Fruit fly (Drosophila melanogaster) whole organism, embryonic: ENCODE data around the gene eIF3i.

Experiments
- Adf1 ChIP-seq: fragments of 200-800 bp; sonication (Bioruptor generic); IDR thresholded peaks from 2 replicates; pipeline ENCODE4 v1.3.6; 2022; ENCODE audit warnings: missing biosample characterization, missing genetic modification characterization
- Antp ChIP-seq: fragments of 200-800 bp; sonication (Bioruptor generic); optimal IDR thresholded peaks from 3 replicates; lab custom pipeline; 2016; ENCODE audit warnings: missing biosample characterization, missing genetic modification characterization
- Awh ChIP-seq: fragments of 200-800 bp; sonication (Bioruptor generic); IDR thresholded peaks from 2 replicates; pipeline ENCODE4, ENCODE4 v1.3.6; 2022; ENCODE audit warnings: missing biosample characterization, missing genetic modification characterization
- Blimp-1 ChIP-seq: fragments of 200-800 bp; sonication (Bioruptor generic); optimal IDR thresholded peaks from 3 replicates; lab custom pipeline; 2018; ENCODE audit warnings: missing biosample characterization, missing genetic modification characterization, mild to moderate bottlenecking, moderate library complexity, missing genetic modification reagents
- CG10267 ChIP-seq: fragments of 200-800 bp; sonication (Bioruptor generic); optimal IDR thresholded peaks from 2 replicates; lab custom pipeline; 2018; ENCODE audit warnings: missing biosample characterization, mild to moderate bottlenecking, missing genetic modification characterization, moderate library complexity
- CG11093 ChIP-seq: fragments of 200-800 bp; sonication (Bioruptor generic); IDR thresholded peaks from 3 replicates; pipeline ENCODE4 v1.3.6; 2022; ENCODE audit warnings: missing biosample characterization, missing genetic modification characterization
- CG11504 ChIP-seq: fragments of 200-800 bp; sonication (Bioruptor generic); optimal IDR thresholded peaks from 3 replicates; lab custom pipeline; 2019; ENCODE audit warnings: missing biosample characterization, mild to moderate bottlenecking, missing genetic modification characterization, moderate library complexity
- CG14710 ChIP-seq: fragments of 200-800 bp; sonication (Bioruptor generic); optimal IDR thresholded peaks from 3 replicates; lab custom pipeline; 2019; ENCODE audit warnings: missing biosample characterization, mild to moderate bottlenecking, missing genetic modification characterization, moderate library complexity
- CG15479 ChIP-seq: fragments of 200-800 bp; sonication (Bioruptor generic); optimal IDR thresholded peaks from 3 replicates; lab custom pipeline; 2019; ENCODE audit warnings: missing biosample characterization, mild to moderate bottlenecking, missing genetic modification characterization, moderate library complexity
- CG15696 ChIP-seq: fragments of 200-800 bp; sonication (Bioruptor generic); optimal IDR thresholded peaks from 2 replicates; lab custom pipeline; 2019; ENCODE audit warnings: missing biosample characterization, mild to moderate bottlenecking, missing genetic modification characterization, moderate library complexity
- CG1603 ChIP-seq: fragments of 200-800 bp; sonication (Bioruptor generic); optimal IDR thresholded peaks from 2 replicates; lab custom pipeline; 2019; ENCODE audit warnings: missing biosample characterization, mild to moderate bottlenecking, missing genetic modification characterization, moderate library complexity
- CG1647 ChIP-seq: fragments of 200-800 bp; sonication (Bioruptor generic); optimal IDR thresholded peaks from 3 replicates; lab custom pipeline; 2016; ENCODE audit warnings: missing biosample characterization, missing genetic modification characterization
- CG18619 ChIP-seq: fragments of 200-800 bp; sonication (Bioruptor generic); optimal IDR thresholded peaks from 3 replicates; lab custom pipeline; 2017; ENCODE audit warnings: missing biosample characterization, mild to moderate bottlenecking, missing genetic modification characterization
- CG2712 ChIP-seq: fragments of 200-800 bp; optimal IDR thresholded peaks from 3 replicates; lab custom pipeline; 2019; ENCODE audit warnings: missing biosample characterization, mild to moderate bottlenecking, missing genetic modification characterization, moderate library complexity
- CG4360 ChIP-seq: fragments of 200-800 bp; sonication (Bioruptor generic); IDR thresholded peaks from 2 replicates; pipeline ENCODE4 v1.3.6; 2022; ENCODE audit warnings: missing biosample characterization, missing genetic modification characterization
- CG43689 ChIP-seq: fragments of 200-800 bp; sonication (Bioruptor generic); IDR thresholded peaks from 2 replicates; pipeline ENCODE4 v1.3.6; 2022; ENCODE audit warnings: missing biosample characterization, missing genetic modification characterization
- CG4404 ChIP-seq: fragments of 200-800 bp; sonication (Bioruptor generic); IDR thresholded peaks from 2 replicates; pipeline ENCODE4 v1.3.6; 2022; ENCODE audit warnings: missing biosample characterization, missing genetic modification characterization
- CG7357 ChIP-seq: fragments of 200-800 bp; sonication (Bioruptor generic); IDR thresholded peaks from 3 replicates; pipeline ENCODE4 v1.3.6; 2022; ENCODE audit warnings: missing biosample characterization, missing genetic modification characterization
- CG7928 ChIP-seq: fragments of 200-800 bp; sonication (Bioruptor generic); optimal IDR thresholded peaks from 2 replicates; lab custom pipeline; 2017; ENCODE audit warnings: missing biosample characterization, mild to moderate bottlenecking, missing genetic modification characterization
- CG8281 ChIP-seq: fragments of 200-800 bp; sonication (Bioruptor generic); optimal IDR thresholded peaks from 2 replicates; lab custom pipeline; 2018; ENCODE audit warnings: missing biosample characterization, mild to moderate bottlenecking, missing genetic modification characterization, moderate library complexity
- CG9215 ChIP-seq: fragments of 200-800 bp; sonication (Bioruptor generic); IDR thresholded peaks from 2 replicates; pipeline ENCODE4 v1.3.6; 2022; ENCODE audit warnings: missing biosample characterization, missing genetic modification characterization
- CG9437 ChIP-seq: fragments of 200-800 bp; sonication (Bioruptor generic); optimal IDR thresholded peaks from 2 replicates; lab custom pipeline; 2018; ENCODE audit warnings: missing biosample characterization, mild to moderate bottlenecking, missing genetic modification characterization
- CG9609 ChIP-seq: fragments of 200-800 bp; sonication (Bioruptor generic); optimal IDR thresholded peaks from 3 replicates; lab custom pipeline; 2016; ENCODE audit warnings: missing biosample characterization, missing genetic modification characterization
- CkIIα-i1 ChIP-seq: fragments of 200-800 bp; sonication (Bioruptor generic); IDR thresholded peaks from 2 replicates; pipeline ENCODE4 v1.3.6; 2022; ENCODE audit warnings: missing biosample characterization, missing genetic modification characterization
- Doc2 ChIP-seq: fragments of 200-800 bp; sonication (Bioruptor generic); IDR thresholded peaks from 2 replicates; pipeline ENCODE4 v1.3.6; 2022; ENCODE audit warnings: missing biosample characterization, missing genetic modification characterization
- H15 ChIP-seq: fragments of 200-800 bp; sonication (Bioruptor generic); IDR thresholded peaks from 3 replicates; pipeline ENCODE4 v1.3.6; 2022; ENCODE audit warnings: missing biosample characterization, missing genetic modification characterization
- HLHmδ ChIP-seq: fragments of 200-800 bp; sonication (Bioruptor generic); optimal IDR thresholded peaks from 2 replicates; lab custom pipeline; 2018; ENCODE audit warnings: missing biosample characterization, mild to moderate bottlenecking, missing genetic modification characterization, moderate library complexity
- Hr78 ChIP-seq, 2 experiments: fragments of 200-800 bp in 1 of 2; fragments of >200 bp in 1 of 2; sonication (Bioruptor generic) in 1 of 2; optimal IDR thresholded peaks; 2 replicates each; lab custom pipeline; 2017 to 2019; ENCODE audit warnings: missing biosample characterization in 2 of 2, missing genetic modification characterization in 2 of 2, mild to moderate bottlenecking in 1 of 2, moderate library complexity in 1 of 2
- Lhr ChIP-seq: fragments of 200-800 bp; sonication (Bioruptor generic); optimal IDR thresholded peaks from 3 replicates; lab custom pipeline; 2017; ENCODE audit warnings: mild to moderate bottlenecking, missing biosample characterization, missing genetic modification reagents, missing genetic modification characterization
- NK7.1 ChIP-seq: fragments of 200-800 bp; sonication (Bioruptor generic); optimal IDR thresholded peaks from 3 replicates; lab custom pipeline; 2016; ENCODE audit warnings: missing biosample characterization, missing genetic modification characterization
- Sin3A ChIP-seq: fragments of >200 bp; optimal IDR thresholded peaks from 2 replicates; lab custom pipeline; 2018
- Usf ChIP-seq: fragments of 200-800 bp; sonication (Bioruptor generic); optimal IDR thresholded peaks from 2 replicates; lab custom pipeline; 2017; ENCODE audit warnings: missing genotype, missing biosample characterization, missing genetic modification characterization
- ac ChIP-seq: fragments of 200-800 bp; sonication (Bioruptor generic); optimal IDR thresholded peaks from 3 replicates; lab custom pipeline; 2017; ENCODE audit warnings: missing biosample characterization, mild to moderate bottlenecking, missing genetic modification characterization
- aop ChIP-seq: fragments of 200-800 bp; sonication (Bioruptor generic); IDR thresholded peaks from 2 replicates; pipeline ENCODE4 v1.3.6; 2022; ENCODE audit warnings: missing biosample characterization, missing genetic modification characterization
- ara ChIP-seq: fragments of 200-800 bp; sonication (Bioruptor generic); IDR thresholded peaks from 2 replicates; pipeline ENCODE4 v1.3.6; 2022; ENCODE audit warnings: missing biosample characterization, missing genetic modification characterization
- az2 ChIP-seq: fragments of 200-800 bp; sonication (Bioruptor generic); optimal IDR thresholded peaks from 3 replicates; lab custom pipeline; 2016; ENCODE audit warnings: missing biosample characterization, missing genetic modification characterization
- ci ChIP-seq: fragments of 200-800 bp; sonication (Bioruptor generic); IDR thresholded peaks from 3 replicates; pipeline ENCODE4 v1.3.6; 2022; ENCODE audit warnings: missing biosample characterization, missing genetic modification characterization
- dmrt11E ChIP-seq: fragments of 200-800 bp; sonication (Bioruptor generic); optimal IDR thresholded peaks from 3 replicates; lab custom pipeline; 2018; ENCODE audit warnings: missing biosample characterization, mild to moderate bottlenecking, missing genetic modification characterization, moderate library complexity
- inv ChIP-seq: fragments of 200-800 bp; sonication (Bioruptor generic); IDR thresholded peaks from 2 replicates; pipeline ENCODE4 v1.3.6; 2022; ENCODE audit warnings: missing biosample characterization, missing genetic modification characterization; ENCODE audit not compliant: partially characterized antibody
- kay ChIP-seq: fragments of 200-800 bp; sonication (Bioruptor generic); optimal IDR thresholded peaks from 2 replicates; lab custom pipeline; 2016; ENCODE audit warnings: missing biosample characterization, missing genetic modification characterization
- org-1 ChIP-seq: fragments of 200-800 bp; sonication (Bioruptor generic); optimal IDR thresholded peaks from 2 replicates; lab custom pipeline; 2017; ENCODE audit warnings: missing biosample characterization, missing genetic modification characterization
- rib ChIP-seq: fragments of 200-800 bp; sonication (Bioruptor generic); IDR thresholded peaks from 2 replicates; pipeline ENCODE4 v1.3.6; 2022; ENCODE audit warnings: missing biosample characterization, missing genetic modification characterization
- schlank ChIP-seq: fragments of 200-800 bp; sonication (Bioruptor generic); optimal IDR thresholded peaks from 2 replicates; lab custom pipeline; 2018; ENCODE audit warnings: missing biosample characterization, mild to moderate bottlenecking, missing genetic modification characterization
- sens ChIP-seq: fragments of 200-800 bp; sonication (Bioruptor generic); peaks from one replicate; lab custom pipeline; 2016; ENCODE audit warnings: missing biosample characterization, missing genetic modification characterization
- sob ChIP-seq: fragments of 200-800 bp; sonication (Bioruptor generic); IDR thresholded peaks from 2 replicates; pipeline ENCODE4 v1.3.6; 2022; ENCODE audit warnings: missing biosample characterization, missing genetic modification characterization
- stwl ChIP-seq: fragments of 200-800 bp; sonication (Bioruptor generic); optimal IDR thresholded peaks from 3 replicates; lab custom pipeline; 2018; ENCODE audit warnings: missing biosample characterization, mild to moderate bottlenecking, missing genetic modification characterization, moderate library complexity
- tio ChIP-seq: fragments of 200-800 bp; sonication (Bioruptor generic); optimal IDR thresholded peaks from 2 replicates; lab custom pipeline; 2017; ENCODE audit warnings: missing biosample characterization, missing genetic modification characterization, inconsistent platforms
- tll ChIP-seq, 2 experiments: fragments of 200-800 bp in 1 of 2; fragments of >200 bp in 1 of 2; sonication (Bioruptor generic) in 1 of 2; optimal IDR thresholded peaks; 2 replicates each; lab custom pipeline; 2017 to 2019; ENCODE audit warnings: missing biosample characterization in 2 of 2, missing genetic modification characterization in 2 of 2, mild to moderate bottlenecking in 1 of 2, moderate library complexity in 1 of 2
- trh ChIP-seq: fragments of 200-800 bp; sonication (Bioruptor generic); optimal IDR thresholded peaks from 2 replicates; lab custom pipeline; 2016; ENCODE audit warnings: missing biosample characterization, missing genetic modification characterization

eIF3i gene

dm6 chr2L:5004677-5005463 is 37.3 kb upstream of the eIF3i start (continued):
- no peak for TF ChIP-seq inv (GFP tag; lab: Robert Waterston, UW)
- TF ChIP-seq rib (GFP tag; lab: Robert Waterston, UW): peak; percentile 95
- peak; percentile 88 for TF ChIP-seq CG43689
- no peak for TF ChIP-seq Sin3A (lab: Kevin White, UChicago)
- TF ChIP-seq org-1 (GFP tag; lab: Kevin White, UChicago): peak; percentile 92
- TF ChIP-seq CG4404 (GFP tag; lab: Robert Waterston, UW): peak; percentile 93
- peak; percentile 90 for TF ChIP-seq Blimp-1 (GFP tag; lab: Kevin White, UChicago)
- peak; percentile 63 for TF ChIP-seq CG4360
- TF ChIP-seq Hr78 (GFP tag; optimal IDR thresholded peaks at IDR 0.05; lab: Kevin White, UChicago): no peak
- peak; percentile 82 for TF ChIP-seq CG1603
- TF ChIP-seq H15 (GFP tag; lab: Robert Waterston, UW): peak; percentile 96
- peak; percentile 97 for TF ChIP-seq Antp
- TF ChIP-seq sens: peak; percentile 99
- TF ChIP-seq Usf: peak; percentile 74
- peak; percentile 82 for TF ChIP-seq dmrt11E
- TF ChIP-seq CG11504: peak; percentile 93
- peak; percentile 68; the same call in 1 of the 2 replicates for TF ChIP-seq CkIIα-i1 (GFP tag; lab: Robert Waterston, UW)
- peak; percentile 92 for TF ChIP-seq ara (GFP tag; lab: Robert Waterston, UW)
- TF ChIP-seq Lhr (GFP tag; lab: Kevin White, UChicago): peak; percentile 67
- peak; percentile 98 for TF ChIP-seq sob
- peak; percentile 90 for TF ChIP-seq CG9437
- TF ChIP-seq ci (GFP tag; lab: Robert Waterston, UW): peak; percentile 97
- TF ChIP-seq NK7.1 (GFP tag; lab: Kevin White, UChicago): peak; percentile 91
- TF ChIP-seq kay: peak; percentile 87
- peak; percentile 67 for TF ChIP-seq trh
- peak; percentile 84 for TF ChIP-seq aop (GFP tag; lab: Robert Waterston, UW)
- no peak for TF ChIP-seq tio (GFP tag; lab: Kevin White, UChicago)
- TF ChIP-seq Awh (GFP tag; lab: Robert Waterston, UW): peak; percentile 96
- TF ChIP-seq tll (GFP tag; optimal IDR thresholded peaks at IDR 0.05; lab: Kevin White, UChicago): no peak
- TF ChIP-seq schlank (tag; lab: Kevin White, UChicago): peak; percentile 94
- TF ChIP-seq CG15696 (tag; lab: Kevin White, UChicago): peak; percentile 80
- TF ChIP-seq CG10267 (tag; lab: Kevin White, UChicago): peak; percentile 85
- peak; percentile 87 for TF ChIP-seq CG7357
- TF ChIP-seq HLHmδ (GFP tag; lab: Kevin White, UChicago): no peak
- TF ChIP-seq ac (GFP tag; lab: Kevin White, UChicago): peak; percentile 27
- peak; percentile 94 for TF ChIP-seq az2 (GFP tag; lab: Kevin White, UChicago)
- TF ChIP-seq CG9609 (GFP tag; lab: Kevin White, UChicago): peak; percentile 93
- peak; percentile 92; the same call in 2 of the 3 replicates for TF ChIP-seq CG11093 (GFP tag; lab: Robert Waterston, UW)
- TF ChIP-seq Adf1 (GFP tag; lab: Robert Waterston, UW): peak; percentile 83
- TF ChIP-seq CG14710 (tag; lab: Kevin White, UChicago): peak; percentile 84
- TF ChIP-seq stwl (tag; lab: Kevin White, UChicago): peak; percentile 20
- peak; percentile 80 for TF ChIP-seq CG7928 (GFP tag; lab: Kevin White, UChicago)
- peak; percentile 84 for TF ChIP-seq CG8281 (tag; lab: Kevin White, UChicago)
- peak; percentile 81 for TF ChIP-seq Doc2
- TF ChIP-seq CG15479: no peak
- TF ChIP-seq CG1647 (GFP tag; lab: Kevin White, UChicago): peak; percentile 92
- TF ChIP-seq CG18619 (GFP tag; lab: Kevin White, UChicago): peak; percentile 91
- peak; percentile 94 for TF ChIP-seq CG2712
- TF ChIP-seq CG9215 (GFP tag; lab: Robert Waterston, UW): peak; percentile 95
